Worm (Caenorhabditis elegans) whole organism, L1 larva: ENCODE data around the gene decr-1.1.

Source experiments
- dpl-1 ChIP-seq, 3 experiments: fragments of 150-350 bp in 2 of 3; sonication (generic microtip) in 1 of 3; optimal IDR thresholded peaks; 2 replicates each; lab custom pipeline; 2014 to 2017; ENCODE audit warnings: missing biosample characterization in 3 of 3, missing genetic modification characterization in 3 of 3, missing genetic modification reagents in 3 of 3
- egl-13 ChIP-seq: sonication (generic microtip); optimal IDR thresholded peaks from 2 replicates; lab custom pipeline; 2016; ENCODE audit warnings: missing genotype, missing genetic modification reagents, missing genetic modification characterization, missing compliant biosample characterization
- elt-3 ChIP-seq, 6 experiments: fragments of 150-350 bp in 1 of 6; sonication (generic microtip); optimal IDR thresholded peaks; 2 replicates each; lab custom pipeline; 2017 to 2018; ENCODE audit warnings: missing biosample characterization in 6 of 6, missing genetic modification characterization in 6 of 6, inconsistent platforms in 1 of 6
- lin-13 ChIP-seq: fragments of 150-350 bp; optimal IDR thresholded peaks from 2 replicates; lab custom pipeline; 2014; ENCODE audit warnings: missing biosample characterization, missing genetic modification reagents, missing genetic modification characterization
- lin-14 ChIP-seq: fragments of 200-800 bp; sonication (Bioruptor generic); optimal IDR thresholded peaks from 2 replicates; lab custom pipeline; 2018; ENCODE audit warnings: mild to moderate bottlenecking, missing genetic modification characterization, moderate library complexity, missing compliant biosample characterization
- lin-39 ChIP-seq: fragments of 150-350 bp; optimal IDR thresholded peaks from 2 replicates; lab custom pipeline; 2014; ENCODE audit warnings: missing biosample characterization, missing genetic modification reagents, missing genetic modification characterization
- nhr-237 ChIP-seq: fragments of 150-350 bp; optimal IDR thresholded peaks from 2 replicates; lab custom pipeline; 2014; ENCODE audit warnings: missing biosample characterization, missing genetic modification characterization
- nhr-77 ChIP-seq: fragments of 150-350 bp; optimal IDR thresholded peaks from 2 replicates; lab custom pipeline; 2014; ENCODE audit warnings: missing biosample characterization, missing genetic modification characterization
- rnt-1 ChIP-seq: sonication (generic microtip); optimal IDR thresholded peaks from 2 replicates; lab custom pipeline; 2016; ENCODE audit warnings: mild to moderate bottlenecking, missing genetic modification characterization, moderate library complexity, missing compliant biosample characterization
- unc-62 ChIP-seq: fragments of 150-350 bp; optimal IDR thresholded peaks from 2 replicates; lab custom pipeline; 2014; ENCODE audit warnings: missing biosample characterization, missing genetic modification reagents, missing genetic modification characterization
- vab-15 ChIP-seq: sonication (generic microtip); optimal IDR thresholded peaks from 2 replicates; lab custom pipeline; 2017; ENCODE audit warnings: missing genotype, mild to moderate bottlenecking, missing genetic modification characterization, missing compliant biosample characterization
- ztf-11 ChIP-seq, 2 experiments: sonication (generic microtip); optimal IDR thresholded peaks; 2 replicates each; lab custom pipeline; 2016 to 2017; ENCODE audit warnings: missing genetic modification characterization in 2 of 2, missing biosample characterization in 1 of 2, missing compliant biosample characterization in 1 of 2

DNA sequence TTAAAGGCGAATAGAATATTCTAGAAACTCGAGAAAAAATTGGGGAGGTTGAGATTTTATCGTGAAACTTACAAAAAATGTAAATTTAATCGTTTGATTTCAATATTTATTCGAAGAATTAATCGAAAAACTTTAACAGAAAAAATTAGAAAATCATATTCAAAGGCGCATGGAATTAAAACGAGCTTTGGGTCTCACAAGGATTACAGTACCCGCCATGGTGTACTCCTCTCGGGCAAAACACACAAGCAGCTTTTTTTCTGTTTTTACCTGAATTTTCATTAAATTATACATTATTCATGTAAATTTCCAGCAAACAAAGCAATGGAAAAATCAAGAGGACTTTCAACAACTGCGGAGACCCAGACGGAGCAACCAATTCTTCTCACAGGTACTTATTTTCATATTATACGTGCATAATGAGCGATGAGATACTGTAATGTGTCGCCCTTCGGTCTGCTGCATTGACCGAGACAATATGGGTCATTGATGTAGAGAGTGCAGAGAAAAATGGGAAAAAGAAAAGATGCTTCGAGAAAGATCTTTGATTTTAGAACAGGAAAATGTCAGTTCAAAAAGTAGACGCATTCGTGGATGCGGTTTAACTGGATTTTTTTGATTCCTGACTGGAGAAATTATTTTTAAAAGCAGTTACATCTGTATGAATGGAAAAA lies 5.2 kb downstream of the decr-1.1 start, which contains the start of the genes F53C11.4 and F53C11.5:
- TF ChIP-seq dpl-1 (GFP tag; optimal IDR thresholded peaks at IDR 0.05; lab: Kevin White, UChicago) = peak in 1 of 3 experiments; percentile 12
- peak in 1 of 2 experiments; percentile 23 for TF ChIP-seq ztf-11 (tag; optimal IDR thresholded peaks at IDR 0.05; lab: Kevin White, UChicago)
- no peak for TF ChIP-seq nhr-77 (tag; lab: Kevin White, UChicago)
- TF ChIP-seq lin-14 (GFP tag; lab: Kevin White, UChicago) = no peak
- TF ChIP-seq rnt-1 (tag; lab: Kevin White, UChicago) = peak; percentile 34
- TF ChIP-seq nhr-237 (tag; lab: Kevin White, UChicago) = no peak
- no peak for TF ChIP-seq lin-39 (tag; lab: Kevin White, UChicago)
- TF ChIP-seq elt-3 (tag; optimal IDR thresholded peaks at IDR 0.05; lab: Kevin White, UChicago) = peak in 2 of 6 experiments; percentile 31 to 40
- no peak for TF ChIP-seq unc-62 (GFP tag; lab: Kevin White, UChicago)
- TF ChIP-seq egl-13 (tag; lab: Kevin White, UChicago) = no peak
- TF ChIP-seq lin-13 (GFP tag; lab: Kevin White, UChicago) = no peak
- TF ChIP-seq vab-15 (tag; lab: Kevin White, UChicago) = no peak
